Worm (Caenorhabditis elegans): ENCODE data around the gene hch-1.

- TF ChIP-seq mab-5 (tag; optimal IDR thresholded peaks at IDR 0.05) = no peak
- no peak for TF ChIP-seq lsy-2 (tag; optimal IDR thresholded peaks at IDR 0.05)
- TF ChIP-seq mdl-1 (tag; optimal IDR thresholded peaks at IDR 0.05) = no peak
- no peak for TF ChIP-seq blmp-1 (tag; optimal IDR thresholded peaks at IDR 0.05; ENCODE audit: insufficient read depth)
- TF ChIP-seq C34F6.9 (tag; optimal IDR thresholded peaks at IDR 0.05) = no peak
- no peak for TF ChIP-seq ama-1 (optimal IDR thresholded peaks at IDR 0.05)
- TF ChIP-seq snpc-4 (tag; optimal IDR thresholded peaks at IDR 0.05) = no peak
- TF ChIP-seq nhr-237 (tag; optimal IDR thresholded peaks at IDR 0.05) = no peak
Measured at ce11 chrX:14657445-14657844, 42.3 kb downstream of the hch-1 start.
